Worm (Caenorhabditis elegans) whole organism, early embryonic: ENCODE results near the gene pms-2.

Experiments used
- B0310.2 ChIP-seq: sonication (generic microtip); optimal IDR thresholded peaks from 2 replicates; lab custom pipeline; 2016; ENCODE audit warnings: mild to moderate bottlenecking, missing genetic modification characterization, missing compliant biosample characterization
- F13C5.2 ChIP-seq: sonication (generic microtip); optimal IDR thresholded peaks from 2 replicates; lab custom pipeline; 2017; ENCODE audit warnings: mild to moderate bottlenecking, missing genetic modification characterization, inconsistent platforms, missing compliant biosample characterization
- ama-1 ChIP-seq: fragments of 150-350 bp; optimal IDR thresholded peaks from 2 replicates; lab custom pipeline; 2014
- ceh-13 ChIP-seq: fragments of 200-800 bp; sonication (Bioruptor generic); optimal IDR thresholded peaks from 2 replicates; lab custom pipeline; 2018; ENCODE audit warnings: mild to moderate bottlenecking, missing genetic modification characterization, missing compliant biosample characterization
- ceh-36 ChIP-seq: sonication (generic microtip); optimal IDR thresholded peaks from 2 replicates; lab custom pipeline; 2016; ENCODE audit warnings: missing genetic modification characterization, inconsistent platforms, missing compliant biosample characterization
- ets-7 ChIP-seq: sonication (generic microtip); optimal IDR thresholded peaks from 2 replicates; lab custom pipeline; 2016; ENCODE audit warnings: missing genotype, missing genetic modification characterization, missing compliant biosample characterization
- hnd-1 ChIP-seq: sonication (generic microtip); optimal IDR thresholded peaks from 2 replicates; lab custom pipeline; 2016; ENCODE audit warnings: missing genetic modification characterization, missing compliant biosample characterization
- sea-1 ChIP-seq: fragments of 200-800 bp; sonication (Bioruptor generic); conservative IDR thresholded peaks from 2 replicates; pipeline ENCODE4 v1.3.6; 2022; ENCODE audit warnings: missing genetic modification characterization, missing compliant biosample characterization
- tbx-11 ChIP-seq: fragments of 200-800 bp; sonication (Bioruptor generic); IDR thresholded peaks from 2 replicates; pipeline ENCODE4 v1.3.6; 2022; ENCODE audit warnings: missing genetic modification characterization, missing compliant biosample characterization
- tbx-37 ChIP-seq: fragments of 200-800 bp; sonication (Bioruptor generic); conservative IDR thresholded peaks from 2 replicates; pipeline ENCODE4 v1.3.6; 2022; ENCODE audit warnings: missing genetic modification reagents, missing genetic modification characterization, missing compliant biosample characterization
- tra-4 ChIP-seq: sonication (generic microtip); optimal IDR thresholded peaks from 2 replicates; lab custom pipeline; 2017; ENCODE audit warnings: missing genetic modification characterization, missing compliant biosample characterization

- TF ChIP-seq sea-1 (GFP tag; lab: Robert Waterston, UW) = no peak
- no peak for TF ChIP-seq hnd-1 (tag; lab: Kevin White, UChicago)
- no peak for TF ChIP-seq ama-1 (lab: Kevin White, UChicago)
- TF ChIP-seq F13C5.2 (tag; lab: Kevin White, UChicago) = no peak
- TF ChIP-seq B0310.2 (tag; lab: Kevin White, UChicago) = no peak
- no peak for TF ChIP-seq tra-4
- no peak for TF ChIP-seq tbx-11
- no peak for TF ChIP-seq ets-7 (tag; lab: Kevin White, UChicago)
- TF ChIP-seq ceh-36 = no peak
- TF ChIP-seq ceh-13 (GFP tag; lab: Kevin White, UChicago) = no peak
- no peak for TF ChIP-seq tbx-37 (GFP tag; lab: Robert Waterston, UW)
Measured at ce11 chrV:11539502-11539901, 30.9 kb downstream of the pms-2 start.
